Worm (Caenorhabditis elegans): Measurements from ENCODE around the gene tlp-1.

Gene tlp-1

ce11 chrIV:13694600-13694999 lies 9.3 kb downstream of the tlp-1 start:
- TF ChIP-seq unc-55 (GFP tag; optimal IDR thresholded peaks at IDR 0.05) (peak; percentile 27), alr-1 (tag; optimal IDR thresholded peaks at IDR 0.05) (no peak), lsy-2 (tag; optimal IDR thresholded peaks at IDR 0.05) (peak in 1 of 2 experiments; percentile 33), unc-62 (GFP tag; optimal IDR thresholded peaks at IDR 0.05) (peak; percentile 89), lin-39 (tag; optimal IDR thresholded peaks at IDR 0.05) (peak; percentile 72), F13H6.1 (tag; optimal IDR thresholded peaks at IDR 0.05) (no peak), mab-5 (tag; optimal IDR thresholded peaks at IDR 0.05) (peak; percentile 98)

ce11 chrIV:13693976-13694375 lies 9.9 kb downstream of the tlp-1 start:
- TF ChIP-seq blmp-1 (tag; optimal IDR thresholded peaks at IDR 0.05; ENCODE audit: insufficient read depth) (no peak), mbf-1 (tag; optimal IDR thresholded peaks at IDR 0.05) (no peak), lsy-2 (tag; optimal IDR thresholded peaks at IDR 0.05) (no peak), alr-1 (tag; optimal IDR thresholded peaks at IDR 0.05) (no peak), lin-39 (tag; optimal IDR thresholded peaks at IDR 0.05) (no peak), C34F6.9 (tag; optimal IDR thresholded peaks at IDR 0.05) (no peak), unc-39 (tag; optimal IDR thresholded peaks at IDR 0.05) (no peak), lin-13 (GFP tag; optimal IDR thresholded peaks at IDR 0.05) (no peak), unc-62 (GFP tag; optimal IDR thresholded peaks at IDR 0.05) (no peak), mdl-1 (tag; optimal IDR thresholded peaks at IDR 0.05) (no peak), elt-1 (tag; optimal IDR thresholded peaks at IDR 0.05) (no peak), F13H6.1 (tag; optimal IDR thresholded peaks at IDR 0.05) (no peak), fos-1 (tag; optimal IDR thresholded peaks at IDR 0.05) (no peak), sma-3 (GFP tag; optimal IDR thresholded peaks at IDR 0.05) (no peak), lin-11 (tag; optimal IDR thresholded peaks at IDR 0.05) (no peak), crh-2 (tag; optimal IDR thresholded peaks at IDR 0.05) (no peak), nhr-77 (tag; optimal IDR thresholded peaks at IDR 0.05) (no peak)

- no peak for TF ChIP-seq alr-1 (tag; optimal IDR thresholded peaks at IDR 0.05)
- no peak for TF ChIP-seq ztf-1 (GFP tag; conservative IDR thresholded peaks at IDR 0.05)
- no peak for TF ChIP-seq unc-62 (GFP tag; optimal IDR thresholded peaks at IDR 0.05)
- no peak for TF ChIP-seq sem-4 (tag; optimal IDR thresholded peaks at IDR 0.05)
- TF ChIP-seq nhr-10 (tag; optimal IDR thresholded peaks at IDR 0.05): no peak
- no peak for TF ChIP-seq ceh-16 (tag; optimal IDR thresholded peaks at IDR 0.05)
- no peak for TF ChIP-seq fos-1 (tag; optimal IDR thresholded peaks at IDR 0.05)
- no peak for TF ChIP-seq nhr-237 (tag; optimal IDR thresholded peaks at IDR 0.05)
- no peak for TF ChIP-seq lin-39 (tag; optimal IDR thresholded peaks at IDR 0.05)
- TF ChIP-seq snpc-4 (tag; optimal IDR thresholded peaks at IDR 0.05): no peak
- peak; percentile 38 for TF ChIP-seq nhr-129 (tag; optimal IDR thresholded peaks at IDR 0.05)
- TF ChIP-seq nhr-25 (tag; optimal IDR thresholded peaks at IDR 0.05): peak; percentile 10
- TF ChIP-seq ama-1 (optimal IDR thresholded peaks at IDR 0.05): no peak
- no peak for TF ChIP-seq unc-55 (GFP tag; optimal IDR thresholded peaks at IDR 0.05)
- TF ChIP-seq ztf-4 (tag; optimal IDR thresholded peaks at IDR 0.05): no peak
- no peak for TF ChIP-seq lin-13 (GFP tag; optimal IDR thresholded peaks at IDR 0.05)
These were observed 11.4 kb downstream of the tlp-1 start for ce11 chrIV:13692522-13692921.

ce11 chrIV:13689302-13689880 lies 14.5 kb downstream of the tlp-1 start, which contains the start of gene T23G4.2:
T23G4.2 (minus strand) TSS chrIV:13689556.
- TF ChIP-seq unc-39 (tag; optimal IDR thresholded peaks at IDR 0.05) (no peak), elt-3 (tag; optimal IDR thresholded peaks at IDR 0.05) (no peak), Y55F3AM.14 (GFP tag; optimal IDR thresholded peaks at IDR 0.05) (no peak), peb-1 (tag; optimal IDR thresholded peaks at IDR 0.05) (no peak), mab-5 (tag; optimal IDR thresholded peaks at IDR 0.05) (peak; percentile 89), F13H6.1 (tag; optimal IDR thresholded peaks at IDR 0.05) (no peak), nhr-11 (tag; optimal IDR thresholded peaks at IDR 0.05) (no peak), ZK546.5 (tag; optimal IDR thresholded peaks at IDR 0.05) (no peak), R02D3.7 (tag; optimal IDR thresholded peaks at IDR 0.05) (no peak), skn-1 (tag; optimal IDR thresholded peaks at IDR 0.05) (no peak), nhr-6 (tag; optimal IDR thresholded peaks at IDR 0.05) (no peak), gmeb-1 (tag; optimal IDR thresholded peaks at IDR 0.05) (no peak), ztf-11 (tag; optimal IDR thresholded peaks at IDR 0.05) (no peak), lin-39 (tag; optimal IDR thresholded peaks at IDR 0.05) (no peak), mdl-1 (tag; optimal IDR thresholded peaks at IDR 0.05) (no peak), dmd-4 (tag; optimal IDR thresholded peaks at IDR 0.05) (no peak), unc-55 (GFP tag; optimal IDR thresholded peaks at IDR 0.05) (no peak), sma-3 (GFP tag; optimal IDR thresholded peaks at IDR 0.05) (no peak), unc-62 (GFP tag; optimal IDR thresholded peaks at IDR 0.05) (peak; percentile 41), nhr-77 (tag; optimal IDR thresholded peaks at IDR 0.05) (no peak), zag-1 (tag; optimal IDR thresholded peaks at IDR 0.05) (peak; percentile 11), elt-1 (tag; optimal IDR thresholded peaks at IDR 0.05) (no peak), nhr-25 (tag; optimal IDR thresholded peaks at IDR 0.05) (no peak), blmp-1 (tag; optimal IDR thresholded peaks at IDR 0.05; ENCODE audit: insufficient read depth) (no peak), ama-1 (optimal IDR thresholded peaks at IDR 0.05) (no peak), nhr-129 (tag; optimal IDR thresholded peaks at IDR 0.05) (peak; percentile 27), crh-2 (tag; optimal IDR thresholded peaks at IDR 0.05) (peak; percentile 2), sem-4 (tag; optimal IDR thresholded peaks at IDR 0.05) (no peak), ztf-1 (GFP tag; conservative IDR thresholded peaks at IDR 0.05) (no peak), alr-1 (tag; optimal IDR thresholded peaks at IDR 0.05) (no peak), nhr-237 (tag; optimal IDR thresholded peaks at IDR 0.05) (no peak), aly-2 (tag; optimal IDR thresholded peaks at IDR 0.05) (no peak)
